Fruit fly (Drosophila melanogaster): Measurements from ENCODE around the gene CG45413.

The CG45413 gene

DNA sequence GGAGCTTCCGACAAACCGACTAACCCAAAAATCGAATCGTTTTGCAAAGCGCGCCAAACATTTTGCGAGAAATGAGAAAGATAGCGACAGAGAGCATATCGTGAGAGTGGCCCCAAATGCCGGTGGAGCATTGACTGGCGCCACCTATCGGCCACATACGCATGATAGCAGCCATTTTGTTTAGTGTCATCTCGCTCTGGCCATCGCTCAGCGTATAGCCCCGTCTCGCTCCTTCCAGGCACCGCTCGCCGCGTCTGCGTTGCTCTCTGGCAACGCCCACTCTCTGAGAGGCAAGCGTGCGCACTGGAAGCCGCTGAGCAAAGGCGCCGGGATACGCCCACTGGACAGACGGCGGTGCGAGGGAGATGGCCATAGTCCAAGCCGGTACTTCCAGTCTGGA, 27.8 kb downstream of the CG45413 start (continued):
- TF ChIP-seq Bdp1 (GFP tag; optimal IDR thresholded peaks at IDR 0.05), result peak; percentile 11
- TF ChIP-seq Gsc (GFP tag; IDR thresholded peaks at IDR 0.05), result no peak
- no peak for TF ChIP-seq ken (GFP tag; IDR thresholded peaks at IDR 0.05)
- TF ChIP-seq CG14965 (GFP tag; optimal IDR thresholded peaks at IDR 0.05; ENCODE audit: borderline replicate concordance), result no peak
- no peak for TF ChIP-seq Six4 (GFP tag; optimal IDR thresholded peaks at IDR 0.05)
- TF ChIP-seq CG5180 (GFP tag; optimal IDR thresholded peaks at IDR 0.05), result no peak
- peak; percentile 53 for TF ChIP-seq ato (GFP tag; IDR thresholded peaks at IDR 0.05; ENCODE audit: partially characterized antibody)
- TF ChIP-seq CG18599 (GFP tag; optimal IDR thresholded peaks at IDR 0.05), result no peak
- no peak for TF ChIP-seq CG18764 (GFP tag; optimal IDR thresholded peaks at IDR 0.05)
- no peak for TF ChIP-seq Hand (GFP tag; optimal IDR thresholded peaks at IDR 0.05)
- peak; percentile 75 for TF ChIP-seq Rfx (GFP tag; IDR thresholded peaks at IDR 0.05)
- TF ChIP-seq sc (optimal IDR thresholded peaks at IDR 0.05), result no peak
- no peak for TF ChIP-seq sc (GFP tag; optimal IDR thresholded peaks at IDR 0.05)
- TF ChIP-seq CTCF (GFP tag; optimal IDR thresholded peaks at IDR 0.05), result peak; percentile 95
- no peak for TF ChIP-seq CG17568 (GFP tag; optimal IDR thresholded peaks at IDR 0.05)
- TF ChIP-seq slp2 (GFP tag; optimal IDR thresholded peaks at IDR 0.05), result no peak
- TF ChIP-seq fd64A (GFP tag; optimal IDR thresholded peaks at IDR 0.05), result no peak
- peak; percentile 59; the same call in 1 of the 3 replicates for TF ChIP-seq ase (GFP tag; IDR thresholded peaks at IDR 0.05)
- no peak for TF ChIP-seq hb (GFP tag; IDR thresholded peaks at IDR 0.05; ENCODE audit: partially characterized antibody)
- peak; percentile 21 for TF ChIP-seq scrt (GFP tag; optimal IDR thresholded peaks at IDR 0.05)
- no peak for TF ChIP-seq CG17328 (GFP tag; IDR thresholded peaks at IDR 0.05)
- no peak for TF ChIP-seq CG2889 (GFP tag; IDR thresholded peaks at IDR 0.05)
- no peak for TF ChIP-seq Oli (tag; optimal IDR thresholded peaks at IDR 0.05)
- no peak for TF ChIP-seq CG8359 (GFP tag; optimal IDR thresholded peaks at IDR 0.05; ENCODE audit: borderline replicate concordance)
- no peak for TF ChIP-seq Hsf (GFP tag; optimal IDR thresholded peaks at IDR 0.05)
- peak; percentile 82; the same call in 1 of the 3 replicates for TF ChIP-seq CG2199 (GFP tag; IDR thresholded peaks at IDR 0.05)
- TF ChIP-seq CG13894 (tag; optimal IDR thresholded peaks at IDR 0.05), result no peak
- TF ChIP-seq CG10267 (tag; optimal IDR thresholded peaks at IDR 0.05), result peak; percentile 9
- TF ChIP-seq Meics (GFP tag; optimal IDR thresholded peaks at IDR 0.05), result no peak
- no peak for TF ChIP-seq ro (GFP tag; IDR thresholded peaks at IDR 0.05)
- peak; percentile 10; the same call in 1 of the 2 replicates for TF ChIP-seq CG1024 (GFP tag; IDR thresholded peaks at IDR 0.05)
- TF ChIP-seq jumu (GFP tag; optimal IDR thresholded peaks at IDR 0.05), result no peak
- no peak for TF ChIP-seq CG9437 (GFP tag; optimal IDR thresholded peaks at IDR 0.05)
- no peak for TF ChIP-seq MESR4 (GFP tag; optimal IDR thresholded peaks at IDR 0.05)
- no peak for TF ChIP-seq fd96Cb (tag; optimal IDR thresholded peaks at IDR 0.05)
- no peak for TF ChIP-seq Hr3 (GFP tag; optimal IDR thresholded peaks at IDR 0.05)
- TF ChIP-seq CG6813 (GFP tag; optimal IDR thresholded peaks at IDR 0.05), result no peak
- peak; percentile 22; the same call in 1 of the 2 replicates for TF ChIP-seq E2f1 (GFP tag; IDR thresholded peaks at IDR 0.05)
- TF ChIP-seq CG9797 (GFP tag; optimal IDR thresholded peaks at IDR 0.05), result no peak
- no peak for TF ChIP-seq CG8924 (tag; optimal IDR thresholded peaks at IDR 0.05)
- no peak for TF ChIP-seq Chrac-16 (GFP tag; optimal IDR thresholded peaks at IDR 0.05)
- TF ChIP-seq CG3065 (GFP tag; optimal IDR thresholded peaks at IDR 0.05), result peak; percentile 47
- TF ChIP-seq eyg (GFP tag; optimal IDR thresholded peaks at IDR 0.05), result no peak
- TF ChIP-seq CrebB (tag; optimal IDR thresholded peaks at IDR 0.05), result no peak
- no peak for TF ChIP-seq HLHmδ (GFP tag; optimal IDR thresholded peaks at IDR 0.05)
- peak; percentile 29 for TF ChIP-seq CG34376 (GFP tag; optimal IDR thresholded peaks at IDR 0.05)
- no peak for TF ChIP-seq CG3838 (GFP tag; optimal IDR thresholded peaks at IDR 0.05)
- peak; percentile 1 for TF ChIP-seq CG2120 (GFP tag; optimal IDR thresholded peaks at IDR 0.05)
- no peak for TF ChIP-seq CG5953 (GFP tag; IDR thresholded peaks at IDR 0.05)
- TF ChIP-seq dpn (GFP tag; optimal IDR thresholded peaks at IDR 0.05), result peak in 1 of 2 experiments; percentile 40
- no peak for TF ChIP-seq fd3F (GFP tag; optimal IDR thresholded peaks at IDR 0.05)
- TF ChIP-seq Sox100B (GFP tag; optimal IDR thresholded peaks at IDR 0.05), result no peak

Measured in whole organism, embryonic.